Worm (Caenorhabditis elegans) whole organism, late embryonic: ENCODE measurements around the gene col-133.
A peak's percentile ranks its signal among the peaks of the same experiment; 100 is the strongest.

Experiments
- C38D4.7 ChIP-seq: fragments of 200-800 bp; sonication (Bioruptor generic); optimal IDR thresholded peaks from 2 replicates; lab custom pipeline; 2018; ENCODE audit warnings: mild to moderate bottlenecking, missing genetic modification characterization, moderate library complexity, missing compliant biosample characterization
- K02D7.2 ChIP-seq: sonication (generic microtip); optimal IDR thresholded peaks from 2 replicates; lab custom pipeline; 2017; ENCODE audit warnings: mild to moderate bottlenecking, missing genetic modification characterization, missing compliant biosample characterization
- K09A11.1 ChIP-seq: sonication (generic microtip); optimal IDR thresholded peaks from 2 replicates; lab custom pipeline; 2017; ENCODE audit warnings: antibody characterized with exemption, mild to moderate bottlenecking, missing genetic modification characterization, missing compliant biosample characterization; ENCODE audit not compliant: insufficient read depth
- ahr-1 ChIP-seq: sonication (generic microtip); optimal IDR thresholded peaks from 2 replicates; lab custom pipeline; 2016; ENCODE audit warnings: missing genetic modification characterization, missing compliant biosample characterization
- ceh-14 ChIP-seq: sonication (generic microtip); optimal IDR thresholded peaks from 2 replicates; lab custom pipeline; 2016; ENCODE audit warnings: missing genotype, missing genetic modification characterization, missing compliant biosample characterization
- ceh-18 ChIP-seq: sonication (generic microtip); optimal IDR thresholded peaks from 2 replicates; lab custom pipeline; 2016; ENCODE audit warnings: missing genetic modification characterization, missing compliant biosample characterization
- ceh-22 ChIP-seq: sonication (generic microtip); optimal IDR thresholded peaks from 2 replicates; lab custom pipeline; 2017; ENCODE audit warnings: missing biosample characterization, missing genetic modification characterization
- ceh-30 ChIP-seq: fragments of 150-350 bp; optimal IDR thresholded peaks from 2 replicates; lab custom pipeline; 2014; ENCODE audit warnings: missing biosample characterization, missing genetic modification characterization
- ceh-34 ChIP-seq: sonication (generic microtip); optimal IDR thresholded peaks from 2 replicates; lab custom pipeline; 2016; ENCODE audit warnings: mild to moderate bottlenecking, missing genetic modification characterization, missing compliant biosample characterization
- ceh-45 ChIP-seq: fragments of 200-800 bp; sonication (Bioruptor generic); IDR thresholded peaks from 2 replicates; pipeline ENCODE4 v1.3.6; 2022; ENCODE audit warnings: missing genetic modification reagents, missing genetic modification characterization, missing compliant biosample characterization
- ceh-48 ChIP-seq: sonication (generic microtip); optimal IDR thresholded peaks from 2 replicates; lab custom pipeline; 2016; ENCODE audit warnings: missing genetic modification characterization, inconsistent platforms, missing compliant biosample characterization
- ceh-6 ChIP-seq: fragments of 200-800 bp; sonication (Bioruptor generic); optimal IDR thresholded peaks from 2 replicates; lab custom pipeline; 2018; ENCODE audit warnings: mild to moderate bottlenecking, missing genetic modification characterization, missing compliant biosample characterization
- ceh-9 ChIP-seq: sonication (generic microtip); optimal IDR thresholded peaks from 2 replicates; lab custom pipeline; 2016; ENCODE audit warnings: mild to moderate bottlenecking, missing genetic modification characterization, inconsistent platforms, missing compliant biosample characterization
- che-1 ChIP-seq: sonication (generic microtip); optimal IDR thresholded peaks from 2 replicates; lab custom pipeline; 2016; ENCODE audit warnings: mild to moderate bottlenecking, missing genetic modification characterization, missing compliant biosample characterization
- elt-4 ChIP-seq: sonication (generic microtip); optimal IDR thresholded peaks from 2 replicates; lab custom pipeline; 2016; ENCODE audit warnings: missing genetic modification characterization, missing compliant biosample characterization
- ets-4 ChIP-seq: sonication (generic microtip); optimal IDR thresholded peaks from 2 replicates; lab custom pipeline; 2016; ENCODE audit warnings: missing genetic modification characterization, missing compliant biosample characterization
- eyg-1 ChIP-seq: sonication (generic microtip); optimal IDR thresholded peaks from 2 replicates; lab custom pipeline; 2016; ENCODE audit warnings: missing genotype, missing genetic modification characterization, missing compliant biosample characterization
- hlh-15 ChIP-seq: sonication (generic microtip); optimal IDR thresholded peaks from 2 replicates; lab custom pipeline; 2016; ENCODE audit warnings: missing genetic modification characterization, missing compliant biosample characterization
- hlh-30 ChIP-seq: sonication (generic microtip); optimal IDR thresholded peaks from 2 replicates; lab custom pipeline; 2017; ENCODE audit warnings: antibody characterized with exemption, missing genetic modification characterization, missing compliant biosample characterization; ENCODE audit not compliant: insufficient read depth
- hlh-6 ChIP-seq: sonication (generic microtip); optimal IDR thresholded peaks from 2 replicates; lab custom pipeline; 2016; ENCODE audit warnings: missing genotype, missing genetic modification characterization, missing compliant biosample characterization
- hlh-8 ChIP-seq: sonication (generic microtip); optimal IDR thresholded peaks from 2 replicates; lab custom pipeline; 2016; ENCODE audit warnings: missing genotype, missing genetic modification characterization, missing compliant biosample characterization
- lin-11 ChIP-seq: fragments of 200-800 bp; sonication (Bioruptor generic); optimal IDR thresholded peaks from 2 replicates; lab custom pipeline; 2018; ENCODE audit warnings: mild to moderate bottlenecking, missing genetic modification characterization, missing compliant biosample characterization
- nfya-1 ChIP-seq: sonication (generic microtip); optimal IDR thresholded peaks from 2 replicates; lab custom pipeline; 2017; ENCODE audit warnings: missing genetic modification characterization, mild to moderate bottlenecking, missing compliant biosample characterization, antibody characterized with exemption, moderate library complexity
- nhr-232 ChIP-seq: sonication (generic microtip); optimal IDR thresholded peaks from 2 replicates; lab custom pipeline; 2016; ENCODE audit warnings: missing genetic modification characterization, missing compliant biosample characterization
- pag-3 ChIP-seq: sonication (generic microtip); optimal IDR thresholded peaks from 2 replicates; lab custom pipeline; 2016; ENCODE audit warnings: missing compliant biosample characterization, missing genetic modification characterization, borderline replicate concordance
- pat-9 ChIP-seq: fragments of 200-800 bp; sonication (Bioruptor generic); optimal IDR thresholded peaks from 2 replicates; lab custom pipeline; 2018; ENCODE audit warnings: mild to moderate bottlenecking, missing genetic modification characterization, moderate library complexity, missing compliant biosample characterization
- pha-2 ChIP-seq: sonication (generic microtip); optimal IDR thresholded peaks from 2 replicates; lab custom pipeline; 2017; ENCODE audit warnings: mild to moderate bottlenecking, missing genetic modification characterization, missing compliant biosample characterization
- pqm-1 ChIP-seq: sonication (generic microtip); optimal IDR thresholded peaks from 2 replicates; lab custom pipeline; 2016; ENCODE audit warnings: missing genetic modification characterization, missing compliant biosample characterization
- pros-1 ChIP-seq: fragments of 150-350 bp; optimal IDR thresholded peaks from 2 replicates; lab custom pipeline; 2014; ENCODE audit warnings: missing biosample characterization, missing genetic modification reagents, missing genetic modification characterization
- syd-9 ChIP-seq: sonication (generic microtip); optimal IDR thresholded peaks from 2 replicates; lab custom pipeline; 2016; ENCODE audit warnings: mild to moderate bottlenecking, missing genetic modification characterization, moderate library complexity, missing compliant biosample characterization
- tbx-2 ChIP-seq: sonication (generic microtip); optimal IDR thresholded peaks from 2 replicates; lab custom pipeline; 2016; ENCODE audit warnings: missing genetic modification characterization, missing compliant biosample characterization
- tbx-7 ChIP-seq: sonication (generic microtip); optimal IDR thresholded peaks from 2 replicates; lab custom pipeline; 2016; ENCODE audit warnings: missing genotype, missing genetic modification characterization, missing compliant biosample characterization
- unc-3 ChIP-seq, 2 experiments: fragments of 200-800 bp in 1 of 2; sonication (Bioruptor generic) in 1 of 2; sonication (generic microtip) in 1 of 2; conservative IDR thresholded peaks in 1 of 2; optimal IDR thresholded peaks in 1 of 2; 2 replicates each; pipeline versions ENCODE4 v1.3.6 to Lab custom; 2016 to 2022; ENCODE audit warnings: missing compliant biosample characterization in 2 of 2, missing genetic modification characterization in 2 of 2, missing genetic modification reagents in 1 of 2
- unc-55 ChIP-seq: sonication (generic microtip); optimal IDR thresholded peaks from 2 replicates; lab custom pipeline; 2017; ENCODE audit warnings: missing biosample characterization, missing genetic modification reagents, missing genetic modification characterization
- unc-86 ChIP-seq: sonication (generic microtip); optimal IDR thresholded peaks from 2 replicates; lab custom pipeline; 2016; ENCODE audit warnings: missing genetic modification characterization, missing compliant biosample characterization
- zip-5 ChIP-seq: sonication (generic microtip); optimal IDR thresholded peaks from 2 replicates; lab custom pipeline; 2016; ENCODE audit warnings: missing genetic modification characterization, missing compliant biosample characterization

Gene col-133

ce11 chrIV:14070185-14070991, 28.8 kb downstream of the col-133 start:
- TF ChIP-seq ceh-6 (GFP tag; lab: Kevin White, UChicago) (no peak), ceh-14 (peak; percentile 4)

DNA sequence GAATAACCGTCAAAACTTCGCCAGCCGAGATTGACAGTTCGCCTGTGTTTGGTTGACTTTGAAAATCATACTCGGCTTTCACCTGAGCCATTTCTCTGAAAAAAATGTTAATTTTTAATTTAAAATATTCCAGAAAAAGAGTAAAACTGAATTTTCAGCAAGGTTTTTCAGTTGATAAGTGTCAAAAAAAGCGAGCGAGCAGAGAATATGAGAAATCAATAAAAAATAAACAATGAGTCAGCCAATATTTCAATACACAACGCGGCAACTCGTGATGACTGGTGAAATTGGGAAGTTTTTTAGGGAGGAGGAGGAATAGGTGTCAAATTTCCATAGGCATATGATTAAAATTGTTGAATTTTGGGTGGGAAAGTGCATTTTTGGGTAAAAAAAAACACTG, 29.4 kb downstream of the col-133 start, which contains the start of gene lst-4:
Gene lst-4 (minus strand): TSS at position 101 of the 400 bp plus-strand sequence.
- TF ChIP-seq syd-9 (tag; lab: Kevin White, UChicago), result no peak
- no peak for TF ChIP-seq ceh-48
- no peak for TF ChIP-seq nfya-1 (tag; lab: Kevin White, UChicago)
- peak; percentile 14 for TF ChIP-seq ceh-34 (tag; lab: Kevin White, UChicago)
- no peak for TF ChIP-seq K09A11.1
- TF ChIP-seq, all 69 proteins: peak for 1

- no peak for TF ChIP-seq pha-2 (tag; lab: Kevin White, UChicago)
- no peak for TF ChIP-seq unc-55 (GFP tag; lab: Kevin White, UChicago)
- no peak for TF ChIP-seq nhr-232 (tag; lab: Kevin White, UChicago)
- TF ChIP-seq eyg-1, result no peak
- no peak for TF ChIP-seq K02D7.2 (tag; lab: Kevin White, UChicago)
- no peak for TF ChIP-seq ceh-9 (tag; lab: Kevin White, UChicago)
- no peak for TF ChIP-seq hlh-8 (tag; lab: Kevin White, UChicago)
- no peak for TF ChIP-seq lin-11 (tag; lab: Kevin White, UChicago)
- no peak for TF ChIP-seq pros-1
- TF ChIP-seq, all 69 proteins: peak for 0
Measured at ce11 chrIV:14066403-14066802, 32.8 kb downstream of the col-133 start.

DNA sequence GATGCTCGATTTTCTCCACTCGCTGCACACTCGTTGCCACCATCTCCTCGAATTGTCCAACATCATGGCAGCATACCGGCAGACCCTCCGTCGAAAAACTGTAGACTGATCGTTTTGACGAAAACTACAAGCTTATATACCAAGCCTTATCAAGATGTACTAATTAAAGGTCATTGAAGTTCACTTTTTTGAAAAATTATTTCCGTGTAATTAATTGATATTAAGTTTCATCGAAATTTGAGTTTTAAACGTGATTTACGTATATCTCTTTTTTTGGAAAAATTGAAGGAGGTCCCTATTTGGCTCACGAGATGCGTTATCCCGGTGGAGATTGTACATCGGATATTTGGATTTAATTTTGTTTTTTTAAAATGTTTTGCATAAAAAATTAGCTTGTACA, 38.5 kb downstream of the col-133 start, which contains the start of gene Y37A1B.4:
Gene Y37A1B.4 (minus strand): TSS at position 101 of the 400 bp plus-strand sequence.
- TF ChIP-seq ets-4 (tag; lab: Kevin White, UChicago) (no peak), ceh-6 (GFP tag; lab: Kevin White, UChicago) (no peak), nfya-1 (tag; lab: Kevin White, UChicago) (no peak), ceh-18 (tag; lab: Kevin White, UChicago) (no peak), tbx-2 (tag; lab: Kevin White, UChicago) (no peak), pha-2 (tag; lab: Kevin White, UChicago) (no peak), hlh-6 (tag; lab: Kevin White, UChicago) (no peak), zip-5 (tag; lab: Kevin White, UChicago) (no peak), che-1 (tag; lab: Kevin White, UChicago) (no peak)

- TF ChIP-seq tbx-7 (tag; lab: Kevin White, UChicago), result no peak
- no peak for TF ChIP-seq pat-9 (tag; lab: Kevin White, UChicago)
- TF ChIP-seq C38D4.7 (GFP tag; lab: Kevin White, UChicago), result no peak
- no peak for TF ChIP-seq ceh-22
- TF ChIP-seq ets-4 (tag; lab: Kevin White, UChicago), result no peak
- no peak for TF ChIP-seq ahr-1 (tag; lab: Kevin White, UChicago)
- TF ChIP-seq K02D7.2 (tag; lab: Kevin White, UChicago), result no peak
- no peak for TF ChIP-seq unc-3 (GFP tag; conservative IDR thresholded peaks at IDR 0.05; lab: Robert Waterston, UW)
- no peak for TF ChIP-seq unc-3 (tag; optimal IDR thresholded peaks at IDR 0.05; lab: Kevin White, UChicago)
- no peak for TF ChIP-seq ceh-30 (tag; lab: Kevin White, UChicago)
- TF ChIP-seq elt-4 (tag; lab: Kevin White, UChicago), result no peak
- TF ChIP-seq syd-9 (tag; lab: Kevin White, UChicago), result no peak
- no peak for TF ChIP-seq pqm-1 (tag; lab: Kevin White, UChicago)
- TF ChIP-seq ceh-45 (GFP tag; lab: Robert Waterston, UW), result no peak
- no peak for TF ChIP-seq pag-3
- TF ChIP-seq hlh-30 (tag; lab: Kevin White, UChicago), result no peak
- TF ChIP-seq hlh-15 (tag; lab: Kevin White, UChicago), result no peak
- no peak for TF ChIP-seq unc-86 (tag; lab: Kevin White, UChicago)
- TF ChIP-seq lin-11 (tag; lab: Kevin White, UChicago), result no peak
Measured at ce11 chrIV:14050900-14051299, 48.3 kb downstream of the col-133 start, which contains the start of gene semo-1. Gene semo-1 (plus strand): TSS chrIV:14051200.
